Worm (Caenorhabditis elegans) whole organism, young adult: ENCODE measurements around the gene Y38E10A.2.

ENCODE experiments used
- B0035.1 ChIP-seq: sonication (generic microtip); optimal IDR thresholded peaks from 2 replicates; lab custom pipeline; 2016; ENCODE audit warnings: missing genetic modification characterization, mild to moderate bottlenecking, missing compliant biosample characterization, missing genotype, missing genetic modification reagents
- B0261.1 ChIP-seq: sonication (generic microtip); optimal IDR thresholded peaks from 2 replicates; lab custom pipeline; 2016; ENCODE audit warnings: mild to moderate bottlenecking, missing genetic modification characterization, moderate library complexity, missing compliant biosample characterization
- C17E4.6 ChIP-seq: fragments of 200-800 bp; sonication (Bioruptor generic); IDR thresholded peaks from 2 replicates; pipeline ENCODE4 v1.3.6; 2022; ENCODE audit warnings: missing genetic modification reagents, missing genetic modification characterization, missing compliant biosample characterization
- F33H1.4 ChIP-seq: fragments of 200-800 bp; sonication (Bioruptor generic); IDR thresholded peaks from 2 replicates; pipeline ENCODE4 v1.3.6; 2022; ENCODE audit warnings: missing genetic modification reagents, missing genetic modification characterization, missing compliant biosample characterization
- F49E8.2 ChIP-seq: sonication (generic microtip); optimal IDR thresholded peaks from 3 replicates; lab custom pipeline; 2017; ENCODE audit warnings: missing genetic modification characterization, mild to moderate bottlenecking, missing compliant biosample characterization, antibody characterized with exemption, moderate library complexity; ENCODE audit not compliant: insufficient read depth
- F55B11.4 ChIP-seq: sonication (generic microtip); optimal IDR thresholded peaks from 2 replicates; lab custom pipeline; 2016; ENCODE audit warnings: missing compliant biosample characterization, missing genetic modification characterization, borderline replicate concordance; ENCODE audit not compliant: insufficient read depth
- Y53G8AR.9 ChIP-seq: fragments of 200-800 bp; sonication (Bioruptor generic); conservative IDR thresholded peaks from 2 replicates; pipeline ENCODE4 v1.3.6; 2022; ENCODE audit warnings: missing genetic modification reagents, missing genetic modification characterization, missing compliant biosample characterization
- Y56A3A.18 ChIP-seq: fragments of 200-800 bp; sonication (Bioruptor generic); IDR thresholded peaks from 2 replicates; pipeline ENCODE4 v1.3.6; 2022; ENCODE audit warnings: missing genetic modification reagents, missing genetic modification characterization, missing compliant biosample characterization
- ama-1 ChIP-seq, 3 experiments: fragments of 150-350 bp in 1 of 3; sonication (generic microtip) in 2 of 3; optimal IDR thresholded peaks; 2 replicates each; lab custom pipeline; 2014 to 2018; ENCODE audit warnings: missing biosample characterization in 2 of 3, missing genetic modification characterization in 2 of 3, missing genetic modification reagents in 2 of 3
- aptf-3 ChIP-seq: fragments of 200-800 bp; sonication (Bioruptor generic); IDR thresholded peaks from 2 replicates; pipeline ENCODE4 v1.3.6; 2022; ENCODE audit warnings: missing genetic modification characterization, missing compliant biosample characterization
- athp-1 ChIP-seq: sonication (generic microtip); optimal IDR thresholded peaks from 2 replicates; lab custom pipeline; 2017; ENCODE audit warnings: mild to moderate bottlenecking, missing genetic modification characterization, missing compliant biosample characterization
- ccch-3 ChIP-seq: fragments of 200-800 bp; sonication (Bioruptor generic); optimal IDR thresholded peaks from 2 replicates; lab custom pipeline; 2018; ENCODE audit warnings: mild to moderate bottlenecking, missing genetic modification characterization, missing compliant biosample characterization
- ceh-79 ChIP-seq: sonication (generic microtip); optimal IDR thresholded peaks from 2 replicates; lab custom pipeline; 2017; ENCODE audit warnings: mild to moderate bottlenecking, missing genetic modification characterization, missing compliant biosample characterization
- efl-1 ChIP-seq: fragments of 150-350 bp; optimal IDR thresholded peaks from 2 replicates; lab custom pipeline; 2014; ENCODE audit warnings: missing biosample characterization, missing genetic modification reagents, missing genetic modification characterization
- egrh-3 ChIP-seq: fragments of 200-800 bp; sonication (Bioruptor generic); IDR thresholded peaks from 2 replicates; pipeline ENCODE4 v1.3.6; 2022; ENCODE audit warnings: missing genetic modification reagents, missing genetic modification characterization, missing compliant biosample characterization
- ekl-4 ChIP-seq: fragments of 200-800 bp; sonication (Bioruptor generic); IDR thresholded peaks from 2 replicates; pipeline ENCODE4 v1.3.6; 2022; ENCODE audit warnings: missing genetic modification reagents, missing genetic modification characterization, missing compliant biosample characterization
- fkh-3 ChIP-seq: sonication (generic microtip); optimal IDR thresholded peaks from 2 replicates; lab custom pipeline; 2016; ENCODE audit warnings: mild to moderate bottlenecking, missing genetic modification characterization, missing compliant biosample characterization
- gei-17 ChIP-seq: fragments of 200-800 bp; sonication (Bioruptor generic); optimal IDR thresholded peaks from 2 replicates; lab custom pipeline; 2018; ENCODE audit warnings: mild to moderate bottlenecking, missing genetic modification characterization, missing compliant biosample characterization
- hsf-1 ChIP-seq: fragments of 200-800 bp; sonication (Bioruptor generic); IDR thresholded peaks from 2 replicates; pipeline ENCODE4 v1.3.6; 2022; ENCODE audit warnings: missing genetic modification reagents, missing genetic modification characterization, missing compliant biosample characterization
- lag-1 ChIP-seq: fragments of 200-800 bp; sonication (Bioruptor generic); IDR thresholded peaks from 2 replicates; pipeline ENCODE4 v1.3.6; 2022; ENCODE audit warnings: missing genetic modification reagents, missing genetic modification characterization, missing compliant biosample characterization
- lsl-1 ChIP-seq: fragments of 200-800 bp; sonication (Bioruptor generic); optimal IDR thresholded peaks from 2 replicates; lab custom pipeline; 2018; ENCODE audit warnings: mild to moderate bottlenecking, missing genetic modification characterization, moderate library complexity, missing compliant biosample characterization
- mel-28 ChIP-seq: sonication (generic microtip); optimal IDR thresholded peaks from 2 replicates; lab custom pipeline; 2016; ENCODE audit warnings: borderline replicate concordance, mild to moderate bottlenecking, missing genetic modification characterization, missing compliant biosample characterization
- mxl-1 ChIP-seq: sonication (generic microtip); optimal IDR thresholded peaks from 2 replicates; lab custom pipeline; 2016; ENCODE audit warnings: missing genetic modification characterization, missing compliant biosample characterization
- nfya-2 ChIP-seq: fragments of 200-800 bp; sonication (Bioruptor generic); IDR thresholded peaks from 2 replicates; pipeline ENCODE4 v1.3.6; 2022; ENCODE audit warnings: missing genetic modification reagents, missing genetic modification characterization, missing compliant biosample characterization
- nhr-27 ChIP-seq: fragments of 200-800 bp; sonication (Bioruptor generic); optimal IDR thresholded peaks from 2 replicates; lab custom pipeline; 2018; ENCODE audit warnings: mild to moderate bottlenecking, missing genetic modification characterization, moderate library complexity, missing compliant biosample characterization
- nhr-80 ChIP-seq: sonication (generic microtip); optimal IDR thresholded peaks from 2 replicates; lab custom pipeline; 2016; ENCODE audit warnings: missing genetic modification characterization, missing compliant biosample characterization
- nhr-90 ChIP-seq: sonication (generic microtip); optimal IDR thresholded peaks from 2 replicates; lab custom pipeline; 2016; ENCODE audit warnings: missing genotype, mild to moderate bottlenecking, missing genetic modification characterization, missing compliant biosample characterization
- pha-4 ChIP-seq: fragments of 150-350 bp; sonication (generic microtip); optimal IDR thresholded peaks from 2 replicates; lab custom pipeline; 2014; ENCODE audit warnings: missing biosample characterization, missing genetic modification reagents, missing genetic modification characterization
- repo-1 ChIP-seq: sonication (generic microtip); optimal IDR thresholded peaks from 2 replicates; lab custom pipeline; 2017; ENCODE audit warnings: mild to moderate bottlenecking, missing genetic modification characterization, missing compliant biosample characterization
- snpc-3.4 ChIP-seq: sonication (generic microtip); optimal IDR thresholded peaks from 2 replicates; lab custom pipeline; 2017; ENCODE audit warnings: missing genetic modification characterization, mild to moderate bottlenecking, missing compliant biosample characterization, antibody characterized with exemption, moderate library complexity, missing genotype, missing genetic modification reagents
- snpc-4 ChIP-seq, 5 experiments: fragments of 150-350 bp in 1 of 5; sonication (generic microtip) in 4 of 5; optimal IDR thresholded peaks; 2 replicates each; lab custom pipeline; 2014 to 2018; ENCODE audit warnings: missing genetic modification characterization in 5 of 5, missing biosample characterization in 3 of 5, antibody characterized with exemption in 2 of 5, mild to moderate bottlenecking in 2 of 5, missing compliant biosample characterization in 2 of 5, missing genotype in 2 of 5, moderate library complexity in 2 of 5, missing genetic modification reagents in 1 of 5
- somi-1 ChIP-seq: fragments of 200-800 bp; sonication (Bioruptor generic); optimal IDR thresholded peaks from 2 replicates; lab custom pipeline; 2018; ENCODE audit warnings: mild to moderate bottlenecking, missing genetic modification characterization, missing compliant biosample characterization
- tbp1 ChIP-seq: fragments of 200-800 bp; sonication (Bioruptor generic); optimal IDR thresholded peaks from 2 replicates; lab custom pipeline; 2018; ENCODE audit warnings: mild to moderate bottlenecking, missing genetic modification characterization, missing compliant biosample characterization
- xnd-1 ChIP-seq: sonication (generic microtip); optimal IDR thresholded peaks from 2 replicates; lab custom pipeline; 2016; ENCODE audit warnings: missing genotype, missing genetic modification reagents, missing genetic modification characterization, missing compliant biosample characterization
- ztf-25 ChIP-seq: fragments of 200-800 bp; sonication (Bioruptor generic); IDR thresholded peaks from 2 replicates; pipeline ENCODE4 v1.3.6; 2022; ENCODE audit warnings: missing genetic modification reagents, missing genetic modification characterization, missing compliant biosample characterization
- ztf-28 ChIP-seq: fragments of 200-800 bp; sonication (Bioruptor generic); IDR thresholded peaks from 2 replicates; pipeline ENCODE4 v1.3.6; 2022; ENCODE audit warnings: missing genetic modification reagents, missing genetic modification characterization, missing compliant biosample characterization

Gene Y38E10A.2

DNA sequence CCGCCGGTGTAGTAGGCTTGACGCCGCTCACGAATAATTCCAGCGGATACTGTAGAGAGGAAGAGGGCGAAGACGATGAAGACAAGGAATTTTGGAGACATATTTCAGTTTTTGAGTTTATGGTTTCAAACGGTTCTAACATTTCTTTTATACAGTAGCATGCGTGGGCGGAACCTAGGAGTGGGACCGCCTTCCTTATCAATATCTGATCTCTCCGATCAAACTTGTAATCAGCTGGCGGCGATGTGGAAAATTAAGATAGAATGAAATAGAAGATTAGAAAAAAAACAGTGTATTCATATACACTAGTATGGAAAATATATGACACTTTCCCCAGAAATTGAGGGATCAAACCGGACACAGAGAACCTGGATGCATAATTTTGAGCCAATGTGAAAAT, 45.8 kb upstream of the Y38E10A.2 start, which contains the start of gene nspe-2:
Gene nspe-2 (minus strand): TSS at position 101 of the 400 bp plus-strand sequence.
- TF ChIP-seq tbp1 (GFP tag; lab: Kevin White, UChicago) (no peak), Y56A3A.18 (no peak), aptf-3 (GFP tag; lab: Robert Waterston, UW) (no peak), athp-1 (tag; lab: Kevin White, UChicago) (no peak), repo-1 (tag; lab: Kevin White, UChicago) (no peak), C17E4.6 (GFP tag; lab: Robert Waterston, UW) (no peak), ztf-28 (GFP tag; lab: Robert Waterston, UW) (no peak), mxl-1 (tag; lab: Kevin White, UChicago) (no peak), gei-17 (no peak), nfya-2 (GFP tag; lab: Robert Waterston, UW) (no peak), snpc-4 (GFP tag; optimal IDR thresholded peaks at IDR 0.05; lab: Kevin White, UChicago) (no peak), snpc-4 (tag; optimal IDR thresholded peaks at IDR 0.05; lab: Kevin White, UChicago) (no peak), egrh-3 (GFP tag; lab: Robert Waterston, UW) (no peak), xnd-1 (tag; lab: Kevin White, UChicago) (no peak), lsl-1 (GFP tag; lab: Kevin White, UChicago) (no peak), snpc-3.4 (tag; lab: Kevin White, UChicago) (no peak), Y53G8AR.9 (GFP tag; lab: Robert Waterston, UW) (no peak), hsf-1 (GFP tag; lab: Robert Waterston, UW) (no peak), nhr-80 (no peak)

DNA sequence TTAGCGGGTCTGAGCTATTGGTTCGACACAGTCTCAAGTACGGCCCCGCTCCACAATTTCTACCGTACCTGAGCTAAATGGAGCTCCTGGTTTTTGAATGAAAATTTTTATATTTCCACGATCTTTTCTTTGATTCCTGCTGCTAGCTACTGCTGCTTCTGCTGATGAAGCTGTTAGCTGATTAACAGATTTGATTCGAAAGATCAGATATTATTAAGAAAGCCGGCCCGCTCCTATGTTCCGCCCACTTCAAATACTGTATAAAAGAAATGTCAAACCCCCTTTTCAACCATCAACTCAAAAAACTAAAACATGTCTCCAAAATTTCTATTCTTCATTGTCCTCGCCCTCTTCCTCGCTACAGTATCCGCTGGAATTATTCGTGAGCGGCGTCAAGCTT, 44.1 kb upstream of the Y38E10A.2 start, which contains the start of gene nspe-3:
Gene nspe-3 (plus strand): TSS at position 301 of the 400 bp plus-strand sequence.
- TF ChIP-seq ama-1 (optimal IDR thresholded peaks at IDR 0.05; lab: Kevin White, UChicago) (no peak), ama-1 (GFP tag; optimal IDR thresholded peaks at IDR 0.05; lab: Kevin White, UChicago) (no peak), mel-28 (tag; lab: Kevin White, UChicago) (no peak), B0035.1 (no peak), ccch-3 (GFP tag; lab: Kevin White, UChicago) (no peak), somi-1 (no peak), B0261.1 (no peak), efl-1 (GFP tag; lab: Kevin White, UChicago) (no peak), F33H1.4 (no peak), F49E8.2 (no peak), ekl-4 (GFP tag; lab: Robert Waterston, UW) (no peak), ztf-25 (GFP tag; lab: Robert Waterston, UW) (no peak), lag-1 (GFP tag; lab: Robert Waterston, UW) (no peak), nhr-90 (tag; lab: Kevin White, UChicago) (no peak), snpc-4 (GFP tag; optimal IDR thresholded peaks at IDR 0.05; lab: Kevin White, UChicago) (no peak), snpc-4 (tag; optimal IDR thresholded peaks at IDR 0.05; lab: Kevin White, UChicago) (no peak), nhr-27 (tag; lab: Kevin White, UChicago) (no peak), fkh-3 (tag; lab: Kevin White, UChicago) (no peak)

DNA sequence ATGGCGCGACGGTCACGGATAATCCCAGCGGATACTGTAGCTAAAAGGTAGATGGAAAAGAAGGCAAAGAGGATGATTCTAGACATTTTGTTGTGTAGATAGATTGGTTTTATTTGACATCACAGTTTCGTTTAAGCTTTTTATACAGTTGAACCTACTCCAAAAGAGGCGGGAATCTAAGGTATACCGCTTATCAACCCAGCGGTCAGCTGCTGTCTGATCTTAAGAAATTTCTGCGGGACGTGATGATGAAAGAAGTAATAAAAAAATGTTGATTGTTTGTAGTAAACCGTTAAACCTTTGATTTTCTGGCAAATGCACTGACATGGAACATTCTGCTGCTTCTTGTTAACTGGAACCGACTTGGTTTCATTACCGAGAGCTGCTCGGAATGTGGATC, 42.6 kb upstream of the Y38E10A.2 start, which contains the start of gene nspe-6:
Gene nspe-6 (minus strand): TSS at position 101 of the 400 bp plus-strand sequence.
- TF ChIP-seq ceh-79 (no peak), F55B11.4 (no peak), pha-4 (tag; lab: Kevin White, UChicago) (no peak)
